Worm (Caenorhabditis elegans): ENCODE results near the gene mif-2.

ce11 chrV:11993706-11994345, 15.6 kb upstream of the mif-2 start, which contains the start of the genes cyl-1 and C52E4.7:
- TF ChIP-seq lin-13 (tag; optimal IDR thresholded peaks at IDR 0.05) (peak; percentile 49), elt-1 (tag; optimal IDR thresholded peaks at IDR 0.05; ENCODE audit: borderline replicate concordance, insufficient read depth) (no peak), unc-120 (tag; optimal IDR thresholded peaks at IDR 0.05; ENCODE audit: poor library complexity, severe bottlenecking) (no peak), mls-2 (tag; optimal IDR thresholded peaks at IDR 0.05) (no peak), unc-39 (tag; optimal IDR thresholded peaks at IDR 0.05) (no peak), sptf-1 (tag; optimal IDR thresholded peaks at IDR 0.05) (no peak), lsy-2 (tag; optimal IDR thresholded peaks at IDR 0.05) (peak; percentile 9), nhr-76 (tag; optimal IDR thresholded peaks at IDR 0.05) (no peak), ztf-11 (tag; optimal IDR thresholded peaks at IDR 0.05) (no peak), ceh-39 (tag; optimal IDR thresholded peaks at IDR 0.05) (peak; percentile 29), nhr-28 (tag; optimal IDR thresholded peaks at IDR 0.05) (no peak)

Measured in whole organism, mixed stage, embryonic.